Fruit fly (Drosophila melanogaster) S2 (cell line): ENCODE results near the gene CG17652.

ENCODE experiments used
- CG8478 ChIP-seq: fragments of >200 bp; optimal IDR thresholded peaks from 2 replicates; lab custom pipeline; 2018
- CTCF ChIP-seq, 2 experiments: fragments of >200 bp; optimal IDR thresholded peaks; 2 replicates each; lab custom pipeline; 2018

CG17652 gene

DNA sequence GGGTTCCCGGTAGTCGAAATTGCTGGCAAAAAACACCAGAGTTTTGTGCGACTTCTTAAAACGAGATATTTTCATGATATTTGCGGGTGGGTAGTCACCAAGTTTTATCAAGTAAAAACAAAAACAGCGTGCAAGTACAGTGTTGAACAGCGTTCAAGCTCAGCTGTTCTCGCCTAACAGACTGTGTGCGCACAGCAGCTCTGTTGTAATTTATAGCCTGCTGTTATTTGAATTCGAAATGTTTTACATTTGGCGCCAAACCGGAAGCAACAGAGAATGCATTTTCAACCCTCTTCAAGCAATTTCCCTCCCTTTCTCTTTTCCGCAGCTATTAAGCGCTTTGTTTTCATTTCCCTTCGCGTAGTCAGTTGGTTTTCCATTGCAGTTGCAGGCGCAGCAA lies at the start of gene CG17652, which contains the start of gene CG17646:
CG17652 (minus strand) TSS at position 168 of the 400 bp plus-strand sequence.
CG17646 (plus strand) TSS at position 336 of the 400 bp plus-strand sequence.
- no peak for TF ChIP-seq CG8478 (lab: Kevin White, UChicago)
- no peak for TF ChIP-seq CTCF (optimal IDR thresholded peaks at IDR 0.05; lab: Kevin White, UChicago)

DNA sequence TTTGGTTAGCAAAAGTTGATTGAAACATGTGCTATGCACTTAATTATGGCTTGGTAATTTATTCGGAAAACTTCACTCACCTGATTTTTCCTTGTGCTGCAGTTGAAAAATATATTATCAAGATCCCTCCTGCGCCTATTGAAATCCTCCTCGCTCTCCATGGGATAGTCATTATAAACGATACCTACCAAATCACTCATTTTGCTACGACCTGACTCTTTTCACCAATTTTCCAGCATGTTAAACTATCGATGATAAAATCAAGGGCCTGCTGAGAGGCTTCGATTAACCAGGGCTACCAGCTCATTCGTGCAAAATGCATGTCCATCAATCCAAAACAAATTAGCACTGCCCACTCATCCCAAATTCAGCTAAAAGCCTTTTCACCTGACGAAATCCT lies 26.7 kb upstream of the CG17652 start, which contains the start of gene CG17650:
CG17650 (minus strand) TSS at position 241 of the 400 bp plus-strand sequence.
- TF ChIP-seq CTCF (optimal IDR thresholded peaks at IDR 0.05; lab: Kevin White, UChicago) (no peak), CG8478 (lab: Kevin White, UChicago) (no peak)

DNA sequence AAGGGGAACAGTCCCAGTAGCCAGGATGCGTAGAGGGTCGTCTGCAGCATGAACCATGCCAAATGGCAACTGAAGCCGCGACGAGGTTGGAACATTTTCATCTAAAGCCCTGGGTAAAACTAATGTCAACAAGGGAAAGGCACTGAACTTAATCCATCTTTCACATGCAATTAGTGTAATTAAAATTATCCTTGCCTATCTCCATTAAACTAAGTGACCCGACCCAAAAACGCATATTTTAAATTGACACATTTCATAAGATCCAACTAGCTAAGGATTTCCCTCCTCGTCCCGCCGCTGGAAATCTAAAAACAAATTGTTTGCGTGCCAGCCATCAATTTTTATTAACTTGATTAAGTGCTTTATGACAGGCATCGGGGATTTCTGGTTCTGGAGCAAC lies 24.2 kb upstream of the CG17652 start, which contains the start of gene Gr22f:
Gr22f (minus strand) TSS at position 101 of the 400 bp plus-strand sequence.
- TF ChIP-seq CTCF (optimal IDR thresholded peaks at IDR 0.05; lab: Kevin White, UChicago) (no peak), CG8478 (lab: Kevin White, UChicago) (no peak)

DNA sequence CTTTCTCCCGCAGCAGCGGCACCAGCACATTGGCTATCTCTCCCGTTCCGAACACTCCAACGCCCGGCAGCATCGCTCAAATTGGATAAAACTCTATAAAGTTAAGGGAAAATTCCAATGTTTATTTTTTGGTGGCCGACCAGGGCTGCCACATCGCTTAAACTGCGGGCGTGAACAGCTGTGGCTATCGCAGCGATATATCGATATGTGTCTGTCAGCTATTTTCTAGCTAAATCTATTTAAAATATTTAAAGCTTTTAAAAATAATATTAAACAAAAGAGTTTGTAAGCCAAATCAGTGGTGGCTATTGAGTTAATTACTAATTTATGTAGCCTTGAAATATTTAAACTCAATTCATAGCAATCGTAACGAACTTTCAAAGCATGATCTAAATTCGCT lies 19.8 kb upstream of the CG17652 start, which contains the start of the genes CG17712 and CG17648:
CG17712 (minus strand) TSS at position 170 of the 400 bp plus-strand sequence.
CG17648 (plus strand) TSS at position 356 of the 400 bp plus-strand sequence.
- no peak for TF ChIP-seq CG8478 (lab: Kevin White, UChicago)
- TF ChIP-seq CTCF (optimal IDR thresholded peaks at IDR 0.05; lab: Kevin White, UChicago), result no peak

DNA sequence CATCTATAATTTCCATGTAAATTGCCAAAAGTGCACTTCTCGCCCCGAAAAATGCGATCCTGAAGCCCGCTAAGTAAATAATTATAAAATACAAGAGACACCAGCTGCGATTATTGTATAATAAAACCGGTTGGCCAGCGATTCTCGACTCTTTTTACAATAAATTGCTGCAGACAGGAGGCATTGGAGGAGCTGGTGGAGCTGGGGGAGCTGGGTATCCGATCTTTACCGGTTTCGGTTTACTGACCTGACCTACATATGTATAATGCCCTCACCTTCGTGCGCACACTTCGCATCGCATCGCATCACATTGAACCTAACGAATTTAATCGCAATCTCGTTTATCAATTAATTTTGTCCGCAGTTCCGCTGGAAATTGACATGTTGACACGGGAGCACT lies 16.3 kb upstream of the CG17652 start:
- TF ChIP-seq CTCF (optimal IDR thresholded peaks at IDR 0.05; lab: Kevin White, UChicago) (no peak), CG8478 (lab: Kevin White, UChicago) (no peak)

DNA sequence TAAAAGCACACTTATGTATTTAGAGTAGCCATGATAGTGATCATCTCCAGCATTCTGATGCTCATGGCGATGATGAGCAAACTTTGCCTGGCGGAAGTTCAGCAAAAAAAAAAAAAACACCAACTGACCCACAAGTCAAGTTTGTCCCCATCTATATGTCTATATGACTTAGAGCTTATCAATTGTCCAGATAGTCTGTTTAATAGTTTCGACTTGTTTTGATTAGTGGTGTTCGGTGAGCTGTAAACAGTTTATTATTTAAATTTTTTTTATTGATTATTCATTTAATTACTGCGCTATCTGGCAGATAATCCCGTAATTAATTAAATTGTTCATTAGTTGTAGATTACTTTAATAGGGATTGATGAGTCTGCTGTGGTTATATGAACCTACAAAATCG lies 11.6 kb upstream of the CG17652 start:
- TF ChIP-seq CTCF (optimal IDR thresholded peaks at IDR 0.05; lab: Kevin White, UChicago) (no peak), CG8478 (lab: Kevin White, UChicago) (no peak)

DNA sequence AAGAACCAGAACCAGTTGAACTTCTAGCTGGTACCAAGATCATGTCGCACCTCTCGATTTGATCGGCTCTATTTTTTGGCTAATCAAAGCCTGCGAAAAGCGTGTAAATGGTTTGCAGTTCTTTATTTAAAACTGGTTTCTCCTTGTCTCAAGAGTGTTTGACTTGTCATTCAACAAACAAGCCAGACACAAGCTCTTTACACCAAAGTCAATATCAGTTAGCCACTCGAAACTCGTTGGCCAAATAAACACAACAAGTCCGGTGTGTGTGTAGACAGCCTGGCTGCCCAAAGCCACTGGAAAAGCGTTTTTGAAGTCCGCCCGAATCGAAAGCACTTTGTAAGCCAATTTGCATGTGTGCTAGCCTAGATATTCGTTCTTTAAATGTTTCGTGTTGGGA lies 7.9 kb upstream of the CG17652 start:
- TF ChIP-seq CTCF (optimal IDR thresholded peaks at IDR 0.05; lab: Kevin White, UChicago) (no peak), CG8478 (lab: Kevin White, UChicago) (no peak)

DNA sequence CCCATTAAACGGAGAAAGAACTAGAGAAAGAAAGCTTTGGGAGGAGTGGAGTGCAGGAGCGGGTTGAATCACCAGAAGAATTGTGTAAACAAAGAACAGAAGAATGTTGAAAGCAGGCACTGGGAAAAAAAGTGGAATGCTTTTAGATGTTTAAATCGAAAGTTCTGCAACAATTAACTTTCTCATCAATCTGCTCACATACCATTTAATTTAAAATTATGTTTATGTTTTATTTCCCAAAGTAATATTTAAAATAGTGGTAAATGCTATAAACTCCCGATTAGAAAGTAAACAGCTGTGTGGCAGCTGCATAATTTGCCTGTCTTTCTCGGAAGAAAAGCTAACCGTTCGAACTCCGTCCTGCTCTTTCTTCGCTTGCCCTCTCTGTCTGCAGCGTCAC lies 5.9 kb upstream of the CG17652 start:
- TF ChIP-seq CTCF (optimal IDR thresholded peaks at IDR 0.05; lab: Kevin White, UChicago) (no peak), CG8478 (lab: Kevin White, UChicago) (no peak)

DNA sequence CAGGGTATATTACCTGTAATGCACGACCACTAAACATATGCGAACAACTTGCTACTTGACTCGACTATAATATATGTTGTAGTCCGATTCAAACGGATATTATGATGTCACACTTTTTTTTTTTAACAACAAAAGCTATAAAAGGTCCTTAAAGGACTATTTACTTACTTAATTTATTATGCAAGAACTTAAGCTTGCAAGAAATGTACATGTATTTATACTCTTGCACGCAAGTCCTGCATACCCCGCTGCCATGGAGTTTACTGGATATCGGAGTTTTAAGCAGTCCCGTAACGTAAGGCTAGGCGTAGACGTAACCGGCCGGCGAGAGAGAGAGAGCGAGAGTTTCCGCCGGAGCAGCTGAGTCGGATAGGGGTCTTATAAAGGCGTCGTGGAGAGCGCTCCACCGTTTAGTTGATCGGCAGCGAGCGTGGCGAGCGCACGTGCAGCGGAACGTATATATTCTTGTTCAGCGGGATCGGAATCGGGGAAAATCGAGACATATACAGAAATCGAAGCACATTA lies 5.0 kb upstream of the CG17652 start:
- TF ChIP-seq CG8478 (lab: Kevin White, UChicago) (no peak), CTCF (optimal IDR thresholded peaks at IDR 0.05; lab: Kevin White, UChicago) (no peak)

DNA sequence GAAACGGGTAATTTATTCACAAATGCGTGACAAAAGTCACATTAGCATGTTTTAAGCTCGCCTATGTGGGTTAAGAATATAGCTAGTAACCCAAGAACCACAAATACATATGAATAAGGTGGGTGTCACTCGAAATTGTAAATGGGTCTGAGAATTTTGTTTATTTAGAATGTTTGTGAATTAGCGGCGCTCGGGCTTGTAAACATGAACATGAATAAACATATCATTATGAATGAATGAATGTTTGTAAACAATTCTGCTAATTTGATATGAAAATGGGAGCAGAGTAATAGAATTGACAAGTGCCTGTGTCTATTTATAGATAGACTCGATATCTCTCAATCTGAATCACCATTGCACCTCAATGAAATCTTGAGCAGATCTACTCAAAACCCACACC lies 3.0 kb upstream of the CG17652 start:
- TF ChIP-seq CG8478 (lab: Kevin White, UChicago) (no peak), CTCF (optimal IDR thresholded peaks at IDR 0.05; lab: Kevin White, UChicago) (no peak)

DNA sequence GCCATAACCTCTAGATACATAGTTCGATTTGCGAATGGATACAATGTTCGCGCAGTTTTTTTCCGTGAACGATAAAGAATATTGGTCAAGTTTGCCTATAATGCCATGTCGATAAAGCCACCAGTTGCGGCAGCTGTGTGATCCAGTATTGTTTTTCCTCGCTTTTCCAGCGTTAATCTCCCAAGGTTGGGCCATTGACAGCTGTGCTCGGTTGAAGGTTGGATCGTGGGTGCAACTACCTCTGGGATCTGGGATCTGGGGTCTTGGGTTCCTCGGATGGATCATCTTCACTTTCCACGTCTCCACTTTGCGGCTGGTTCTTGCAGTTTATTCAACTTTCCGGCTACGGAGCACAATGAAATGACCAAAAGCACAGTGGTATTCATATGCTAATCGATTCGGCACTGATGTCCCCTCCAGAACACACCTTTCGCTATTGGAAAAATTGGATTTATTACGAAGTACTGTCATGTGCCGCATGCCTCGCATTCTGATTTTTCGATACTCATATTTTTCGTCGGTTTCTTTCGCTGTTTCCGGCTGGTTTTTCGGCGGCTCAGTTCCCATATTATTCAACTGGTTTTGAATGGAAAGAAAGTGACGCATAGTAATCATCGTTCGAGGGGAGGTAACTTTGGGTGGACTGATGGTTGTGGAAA lies 1.1 kb upstream of the CG17652 start:
- TF ChIP-seq CG8478 (lab: Kevin White, UChicago), result no peak
- TF ChIP-seq CTCF (optimal IDR thresholded peaks at IDR 0.05; lab: Kevin White, UChicago), result no peak

DNA sequence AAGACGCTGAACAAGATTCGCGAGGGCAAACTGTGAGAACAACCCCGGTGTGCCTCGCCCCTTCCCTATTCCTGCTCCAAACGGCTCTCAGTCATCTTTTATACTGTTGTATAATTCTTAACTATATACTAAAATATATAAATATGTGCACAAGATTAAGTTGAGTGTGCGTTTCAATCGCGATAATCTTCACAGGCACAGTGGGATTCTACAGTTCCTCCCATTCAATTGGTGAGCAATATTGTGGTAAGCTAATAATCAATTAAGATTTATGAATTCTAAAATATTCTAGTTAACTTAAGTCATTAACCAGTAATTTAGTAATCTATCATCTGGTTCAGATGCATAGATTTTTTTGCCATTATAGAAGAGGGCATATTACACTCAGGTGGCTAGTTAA lies 1.2 kb downstream of the CG17652 start:
- TF ChIP-seq CTCF (optimal IDR thresholded peaks at IDR 0.05; lab: Kevin White, UChicago) (no peak), CG8478 (lab: Kevin White, UChicago) (no peak)

DNA sequence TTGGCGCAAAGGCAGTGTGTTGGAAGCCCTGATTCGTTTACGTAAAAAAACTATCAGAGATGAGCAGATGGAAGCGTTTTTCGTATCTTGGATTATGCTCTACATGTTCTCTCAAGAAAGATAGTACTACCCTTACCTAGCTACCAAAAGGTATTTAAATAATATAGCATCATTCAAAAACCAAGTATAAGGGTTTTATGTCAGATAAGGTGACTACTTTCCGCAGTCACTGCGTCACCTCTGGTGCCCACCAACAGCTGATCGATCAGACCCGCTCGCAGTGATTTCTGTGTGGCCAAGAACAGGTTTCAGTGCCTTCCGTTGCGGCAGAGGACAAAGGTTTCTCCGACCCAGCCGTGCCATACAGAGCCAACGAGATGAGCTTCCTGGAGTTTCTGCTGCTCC lies 2.5 kb downstream of the CG17652 start, which contains the start of the genes Eno and CG31937:
Eno (minus strand) TSS at position 30 of the 405 bp plus-strand sequence.
CG31937 (plus strand) TSS at position 281 of the 405 bp plus-strand sequence.
- no peak for TF ChIP-seq CTCF (optimal IDR thresholded peaks at IDR 0.05; lab: Kevin White, UChicago)
- no peak for TF ChIP-seq CG8478 (lab: Kevin White, UChicago)

DNA sequence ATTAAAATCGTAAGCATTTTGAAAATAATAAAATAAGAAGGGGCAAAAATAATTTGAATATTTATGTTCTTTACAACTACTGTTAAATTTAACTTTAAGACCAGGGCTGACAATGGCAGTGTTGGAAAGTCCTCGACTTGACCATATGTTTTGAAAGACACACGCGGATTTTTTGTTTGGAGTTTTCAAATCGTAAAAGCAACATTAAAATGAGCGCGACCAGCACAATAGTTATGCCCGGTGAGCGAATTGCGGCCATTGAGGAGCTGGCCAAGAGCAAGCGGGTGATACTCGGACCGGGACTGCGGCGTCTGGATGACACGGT lies 3.6 kb downstream of the CG17652 start, which contains the start of gene Rrp40:
Rrp40 (plus strand) TSS at position 113 of the 325 bp plus-strand sequence.
- no peak for TF ChIP-seq CTCF (optimal IDR thresholded peaks at IDR 0.05; lab: Kevin White, UChicago)
- TF ChIP-seq CG8478 (lab: Kevin White, UChicago), result no peak
